Worm (Caenorhabditis elegans) whole organism, early embryonic: Measurements from ENCODE around the gene ZK856.18.

Experiments
- B0310.2 ChIP-seq: sonication (generic microtip); optimal IDR thresholded peaks from 2 replicates; lab custom pipeline; 2016; ENCODE audit warnings: mild to moderate bottlenecking, missing genetic modification characterization, missing compliant biosample characterization
- F13C5.2 ChIP-seq: sonication (generic microtip); optimal IDR thresholded peaks from 2 replicates; lab custom pipeline; 2017; ENCODE audit warnings: mild to moderate bottlenecking, missing genetic modification characterization, inconsistent platforms, missing compliant biosample characterization
- aly-1 ChIP-seq: sonication (generic microtip); optimal IDR thresholded peaks from 2 replicates; lab custom pipeline; 2016; ENCODE audit warnings: missing genetic modification characterization, missing compliant biosample characterization
- ama-1 ChIP-seq: fragments of 150-350 bp; optimal IDR thresholded peaks from 2 replicates; lab custom pipeline; 2014
- ceh-13 ChIP-seq: fragments of 200-800 bp; sonication (Bioruptor generic); optimal IDR thresholded peaks from 2 replicates; lab custom pipeline; 2018; ENCODE audit warnings: mild to moderate bottlenecking, missing genetic modification characterization, missing compliant biosample characterization
- ceh-36 ChIP-seq: sonication (generic microtip); optimal IDR thresholded peaks from 2 replicates; lab custom pipeline; 2016; ENCODE audit warnings: missing genetic modification characterization, inconsistent platforms, missing compliant biosample characterization
- ets-7 ChIP-seq: sonication (generic microtip); optimal IDR thresholded peaks from 2 replicates; lab custom pipeline; 2016; ENCODE audit warnings: missing genotype, missing genetic modification characterization, missing compliant biosample characterization
- flt-1 ChIP-seq: fragments of 200-800 bp; sonication (Bioruptor generic); IDR thresholded peaks from 2 replicates; pipeline ENCODE4 v1.3.6; 2022; ENCODE audit warnings: missing genetic modification characterization, missing compliant biosample characterization
- hmbx-1 ChIP-seq: sonication (generic microtip); optimal IDR thresholded peaks from 2 replicates; lab custom pipeline; 2016; ENCODE audit warnings: mild to moderate bottlenecking, missing genetic modification characterization, missing compliant biosample characterization
- hmg-4 ChIP-seq: fragments of 200-800 bp; sonication (Bioruptor generic); optimal IDR thresholded peaks from 2 replicates; lab custom pipeline; 2018; ENCODE audit warnings: mild to moderate bottlenecking, missing genetic modification characterization, missing compliant biosample characterization
- hnd-1 ChIP-seq: sonication (generic microtip); optimal IDR thresholded peaks from 2 replicates; lab custom pipeline; 2016; ENCODE audit warnings: missing genetic modification characterization, missing compliant biosample characterization
- pes-1 ChIP-seq: fragments of 200-800 bp; sonication (Bioruptor generic); IDR thresholded peaks from 2 replicates; pipeline ENCODE4 v1.3.6; 2022; ENCODE audit warnings: missing genetic modification reagents, missing genetic modification characterization, missing compliant biosample characterization
- scrt-1 ChIP-seq: fragments of 200-800 bp; sonication (Bioruptor generic); IDR thresholded peaks from 2 replicates; pipeline ENCODE4 v1.3.6; 2022; ENCODE audit warnings: missing genetic modification characterization, missing compliant biosample characterization
- sea-1 ChIP-seq: fragments of 200-800 bp; sonication (Bioruptor generic); conservative IDR thresholded peaks from 2 replicates; pipeline ENCODE4 v1.3.6; 2022; ENCODE audit warnings: missing genetic modification characterization, missing compliant biosample characterization
- tbx-11 ChIP-seq: fragments of 200-800 bp; sonication (Bioruptor generic); IDR thresholded peaks from 2 replicates; pipeline ENCODE4 v1.3.6; 2022; ENCODE audit warnings: missing genetic modification characterization, missing compliant biosample characterization
- tbx-37 ChIP-seq: fragments of 200-800 bp; sonication (Bioruptor generic); conservative IDR thresholded peaks from 2 replicates; pipeline ENCODE4 v1.3.6; 2022; ENCODE audit warnings: missing genetic modification reagents, missing genetic modification characterization, missing compliant biosample characterization
- tra-4 ChIP-seq: sonication (generic microtip); optimal IDR thresholded peaks from 2 replicates; lab custom pipeline; 2017; ENCODE audit warnings: missing genetic modification characterization, missing compliant biosample characterization

The ZK856.18 gene

ce11 chrV:10173653-10174052, 12.2 kb downstream of the ZK856.18 start, which contains the start of gene egl-3:
egl-3 (minus strand) TSS chrV:10173753.
- TF ChIP-seq tra-4 (tag; lab: Kevin White, UChicago) (no peak), hmbx-1 (no peak), ceh-36 (no peak), tbx-11 (GFP tag; lab: Robert Waterston, UW) (no peak), pes-1 (no peak)

- TF ChIP-seq hnd-1 (tag; lab: Kevin White, UChicago) = no peak
- TF ChIP-seq flt-1 (GFP tag; lab: Robert Waterston, UW) = no peak
- no peak for TF ChIP-seq tbx-11 (GFP tag; lab: Robert Waterston, UW)
- no peak for TF ChIP-seq hmbx-1
- TF ChIP-seq hmg-4 (GFP tag; lab: Kevin White, UChicago) = no peak
- TF ChIP-seq sea-1 = no peak
These were observed 16.9 kb downstream of the ZK856.18 start for ce11 chrV:10168870-10169269.

- TF ChIP-seq aly-1 (tag; lab: Kevin White, UChicago) (no peak), flt-1 (GFP tag; lab: Robert Waterston, UW) (no peak), ama-1 (lab: Kevin White, UChicago) (no peak), F13C5.2 (tag; lab: Kevin White, UChicago) (no peak), ceh-36 (no peak), hmbx-1 (no peak), tbx-11 (GFP tag; lab: Robert Waterston, UW) (no peak), ceh-13 (GFP tag; lab: Kevin White, UChicago) (no peak), tbx-37 (GFP tag; lab: Robert Waterston, UW) (no peak), ets-7 (no peak), hnd-1 (tag; lab: Kevin White, UChicago) (no peak), scrt-1 (GFP tag; lab: Robert Waterston, UW) (no peak), hmg-4 (GFP tag; lab: Kevin White, UChicago) (no peak)
These were observed 19.4 kb downstream of the ZK856.18 start, which contains the start of gene C51E3.6 for ce11 chrV:10166368-10166767. C51E3.6 (minus strand) TSS chrV:10166468.

- TF ChIP-seq sea-1 = no peak
- no peak for TF ChIP-seq F13C5.2 (tag; lab: Kevin White, UChicago)
- TF ChIP-seq tbx-37 (GFP tag; lab: Robert Waterston, UW) = no peak
- no peak for TF ChIP-seq tra-4 (tag; lab: Kevin White, UChicago)
- TF ChIP-seq tbx-11 (GFP tag; lab: Robert Waterston, UW) = no peak
- no peak for TF ChIP-seq ceh-36
- TF ChIP-seq flt-1 (GFP tag; lab: Robert Waterston, UW) = no peak
- TF ChIP-seq hmbx-1 = no peak
- TF ChIP-seq ceh-13 (GFP tag; lab: Kevin White, UChicago) = no peak
- no peak for TF ChIP-seq B0310.2 (tag; lab: Kevin White, UChicago)
- TF ChIP-seq pes-1 = no peak
- TF ChIP-seq scrt-1 (GFP tag; lab: Robert Waterston, UW) = no peak
- TF ChIP-seq ama-1 (lab: Kevin White, UChicago) = no peak
- no peak for TF ChIP-seq ets-7
- no peak for TF ChIP-seq aly-1 (tag; lab: Kevin White, UChicago)
These were observed 24.9 kb downstream of the ZK856.18 start, which contains the start of gene C51E3.10 for ce11 chrV:10160954-10161353. C51E3.10 (minus strand) TSS chrV:10161134.

ce11 chrV:10159972-10160371, 25.8 kb downstream of the ZK856.18 start:
- no peak for TF ChIP-seq aly-1 (tag; lab: Kevin White, UChicago)
- no peak for TF ChIP-seq hmg-4 (GFP tag; lab: Kevin White, UChicago)
- no peak for TF ChIP-seq ama-1 (lab: Kevin White, UChicago)
- TF ChIP-seq tbx-11 (GFP tag; lab: Robert Waterston, UW) = no peak
- TF ChIP-seq F13C5.2 (tag; lab: Kevin White, UChicago) = no peak
- TF ChIP-seq sea-1 = no peak
- TF ChIP-seq tbx-37 (GFP tag; lab: Robert Waterston, UW) = no peak
- no peak for TF ChIP-seq hmbx-1
- TF ChIP-seq ceh-36 = no peak
- TF ChIP-seq pes-1 = no peak
- no peak for TF ChIP-seq B0310.2 (tag; lab: Kevin White, UChicago)
- no peak for TF ChIP-seq ets-7
- TF ChIP-seq flt-1 (GFP tag; lab: Robert Waterston, UW) = no peak
- TF ChIP-seq scrt-1 (GFP tag; lab: Robert Waterston, UW) = no peak
- no peak for TF ChIP-seq ceh-13 (GFP tag; lab: Kevin White, UChicago)
- no peak for TF ChIP-seq hnd-1 (tag; lab: Kevin White, UChicago)
- TF ChIP-seq tra-4 (tag; lab: Kevin White, UChicago) = no peak

- no peak for TF ChIP-seq F13C5.2 (tag; lab: Kevin White, UChicago)
- no peak for TF ChIP-seq tbx-11 (GFP tag; lab: Robert Waterston, UW)
- no peak for TF ChIP-seq hnd-1 (tag; lab: Kevin White, UChicago)
These were observed 27.3 kb downstream of the ZK856.18 start, which contains the start of gene srsx-30 for ce11 chrV:10158528-10158927. srsx-30 (plus strand) TSS chrV:10158828.

ce11 chrV:10154698-10155097, 31.1 kb downstream of the ZK856.18 start, which contains the start of gene srsx-29:
srsx-29 (plus strand) TSS chrV:10154998.
- TF ChIP-seq pes-1 = no peak
- no peak for TF ChIP-seq B0310.2 (tag; lab: Kevin White, UChicago)
- no peak for TF ChIP-seq F13C5.2 (tag; lab: Kevin White, UChicago)

ce11 chrV:10153076-10153475, 32.7 kb downstream of the ZK856.18 start:
- TF ChIP-seq tra-4 (tag; lab: Kevin White, UChicago) = no peak
- no peak for TF ChIP-seq tbx-11 (GFP tag; lab: Robert Waterston, UW)
- TF ChIP-seq sea-1 = no peak
- no peak for TF ChIP-seq ceh-36
- TF ChIP-seq flt-1 (GFP tag; lab: Robert Waterston, UW) = no peak
- no peak for TF ChIP-seq tbx-37 (GFP tag; lab: Robert Waterston, UW)
- TF ChIP-seq ets-7 = no peak
- TF ChIP-seq scrt-1 (GFP tag; lab: Robert Waterston, UW) = no peak
- TF ChIP-seq hnd-1 (tag; lab: Kevin White, UChicago) = no peak
